Fruit fly (Drosophila melanogaster): ENCODE measurements around the gene CG9932.

- TF ChIP-seq pan (optimal IDR thresholded peaks at IDR 0.05) (no peak), dmrt93B (GFP tag; optimal IDR thresholded peaks at IDR 0.05) (no peak), h (GFP tag; optimal IDR thresholded peaks at IDR 0.05) (no peak), lola (GFP tag; optimal IDR thresholded peaks at IDR 0.05) (no peak)
These were observed 11.3 kb upstream of the CG9932 start for dm6 chr2L:13071290-13071689.
